Worm (Caenorhabditis elegans): Measurements from ENCODE around the gene E01G4.6.

ce11 chrII:13447166-13447643 lies 35.0 kb upstream of the E01G4.6 start, which contains the start of gene tbc-14:
- no peak for TF ChIP-seq blmp-1 (tag; optimal IDR thresholded peaks at IDR 0.05)
- TF ChIP-seq snpc-4 (tag; optimal IDR thresholded peaks at IDR 0.05): no peak
- TF ChIP-seq ham-2 (GFP tag; optimal IDR thresholded peaks at IDR 0.05): no peak
- TF ChIP-seq pha-4 (tag; optimal IDR thresholded peaks at IDR 0.05): no peak
- TF ChIP-seq elt-1 (tag; optimal IDR thresholded peaks at IDR 0.05; ENCODE audit: borderline replicate concordance, insufficient read depth): no peak
- no peak for TF ChIP-seq lsy-2 (tag; optimal IDR thresholded peaks at IDR 0.05)
- TF ChIP-seq ces-1 (GFP tag; optimal IDR thresholded peaks at IDR 0.05): no peak
- no peak for TF ChIP-seq nhr-237 (tag; optimal IDR thresholded peaks at IDR 0.05)
- TF ChIP-seq mep-1 (tag; optimal IDR thresholded peaks at IDR 0.05): no peak
